Worm (Caenorhabditis elegans) whole organism, young adult: ENCODE data around the gene zipt-7.1.

Experiments used
- Y53F4B.3 ChIP-seq: fragments of 200-800 bp; sonication (Bioruptor generic); IDR thresholded peaks from 2 replicates; pipeline ENCODE4 v1.3.6; 2022; ENCODE audit warnings: missing genetic modification reagents, missing genetic modification characterization, missing compliant biosample characterization
- attf-3 ChIP-seq: fragments of 200-800 bp; sonication (Bioruptor generic); conservative IDR thresholded peaks from 2 replicates; pipeline ENCODE4 v1.3.6; 2022; ENCODE audit warnings: missing genetic modification reagents, missing genetic modification characterization, missing compliant biosample characterization
- ceh-27 ChIP-seq: fragments of 200-800 bp; sonication (Bioruptor generic); optimal IDR thresholded peaks from 2 replicates; lab custom pipeline; 2018; ENCODE audit warnings: mild to moderate bottlenecking, missing genetic modification characterization, moderate library complexity, missing compliant biosample characterization
- dpl-1 ChIP-seq: fragments of 150-350 bp; optimal IDR thresholded peaks from 2 replicates; lab custom pipeline; 2014; ENCODE audit warnings: missing biosample characterization, missing genetic modification reagents, missing genetic modification characterization
- lin-35 ChIP-seq, 3 experiments: fragments of 150-350 bp in 2 of 3; sonication (generic microtip) in 1 of 3; optimal IDR thresholded peaks; 2 replicates each; lab custom pipeline; 2014 to 2018; ENCODE audit warnings: missing biosample characterization in 3 of 3, missing genetic modification characterization in 3 of 3, missing genetic modification reagents in 3 of 3
- lin-54 ChIP-seq: fragments of 200-800 bp; sonication (Bioruptor generic); optimal IDR thresholded peaks from 2 replicates; lab custom pipeline; 2018; ENCODE audit warnings: mild to moderate bottlenecking, missing genetic modification characterization, missing compliant biosample characterization
- madf-3 ChIP-seq: fragments of 200-800 bp; sonication (Bioruptor generic); IDR thresholded peaks from 2 replicates; pipeline ENCODE4 v1.3.6; 2022; ENCODE audit warnings: missing genetic modification reagents, missing genetic modification characterization, missing compliant biosample characterization
- nhr-120 ChIP-seq: fragments of 200-800 bp; sonication (Bioruptor generic); IDR thresholded peaks from 2 replicates; pipeline ENCODE4 v1.3.6; 2022; ENCODE audit warnings: missing genetic modification characterization, missing compliant biosample characterization
- snpc-1.3 ChIP-seq: sonication (generic microtip); optimal IDR thresholded peaks from 2 replicates; lab custom pipeline; 2017; ENCODE audit warnings: missing genetic modification characterization, mild to moderate bottlenecking, missing compliant biosample characterization, antibody characterized with exemption, moderate library complexity, missing genotype, missing genetic modification reagents; ENCODE audit not compliant: insufficient read depth
- snpc-4 ChIP-seq, 5 experiments: fragments of 150-350 bp in 1 of 5; sonication (generic microtip) in 4 of 5; optimal IDR thresholded peaks; 2 replicates each; lab custom pipeline; 2014 to 2018; ENCODE audit warnings: missing genetic modification characterization in 5 of 5, missing biosample characterization in 3 of 5, antibody characterized with exemption in 2 of 5, mild to moderate bottlenecking in 2 of 5, missing compliant biosample characterization in 2 of 5, missing genotype in 2 of 5, moderate library complexity in 2 of 5, missing genetic modification reagents in 1 of 5
- unc-130 ChIP-seq: sonication (generic microtip); optimal IDR thresholded peaks from 2 replicates; lab custom pipeline; 2016; ENCODE audit warnings: missing genetic modification reagents, missing genetic modification characterization, missing compliant biosample characterization

DNA sequence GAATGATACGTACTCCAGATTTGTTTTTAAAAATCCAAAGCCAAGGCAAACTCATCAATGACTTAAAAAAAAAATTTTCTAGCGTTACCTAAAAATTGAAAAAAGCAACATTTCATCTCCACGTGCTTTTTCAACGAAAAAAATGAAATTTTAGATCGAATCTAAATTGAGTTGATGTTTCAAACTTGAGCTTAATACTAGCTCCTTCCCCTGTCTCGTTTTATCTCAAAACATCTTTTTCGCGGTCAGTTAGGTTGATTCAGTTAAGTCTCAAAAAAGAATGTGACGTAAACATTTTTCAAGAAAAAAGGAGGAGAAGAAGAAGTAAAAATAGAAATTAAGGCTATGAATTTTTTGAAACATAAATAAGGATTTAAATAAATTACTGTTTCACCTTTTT lies 50.9 kb downstream of the zipt-7.1 start:
- TF ChIP-seq snpc-1.3 (tag; lab: Kevin White, UChicago): no peak
- no peak for TF ChIP-seq attf-3 (GFP tag; lab: Robert Waterston, UW)
- no peak for TF ChIP-seq unc-130 (GFP tag; lab: Kevin White, UChicago)
- no peak for TF ChIP-seq Y53F4B.3 (GFP tag; lab: Robert Waterston, UW)
- no peak for TF ChIP-seq madf-3 (GFP tag; lab: Robert Waterston, UW)
- no peak for TF ChIP-seq lin-54 (GFP tag; lab: Kevin White, UChicago)
- no peak for TF ChIP-seq dpl-1 (GFP tag; lab: Kevin White, UChicago)
- TF ChIP-seq nhr-120: no peak
- no peak for TF ChIP-seq ceh-27
- no peak for TF ChIP-seq snpc-4 (GFP tag; optimal IDR thresholded peaks at IDR 0.05; lab: Kevin White, UChicago)
- no peak for TF ChIP-seq snpc-4 (tag; optimal IDR thresholded peaks at IDR 0.05; lab: Kevin White, UChicago)
- no peak for TF ChIP-seq lin-35 (GFP tag; optimal IDR thresholded peaks at IDR 0.05; lab: Kevin White, UChicago)
